Worm (Caenorhabditis elegans): ENCODE data around the gene F59A1.6.

DNA sequence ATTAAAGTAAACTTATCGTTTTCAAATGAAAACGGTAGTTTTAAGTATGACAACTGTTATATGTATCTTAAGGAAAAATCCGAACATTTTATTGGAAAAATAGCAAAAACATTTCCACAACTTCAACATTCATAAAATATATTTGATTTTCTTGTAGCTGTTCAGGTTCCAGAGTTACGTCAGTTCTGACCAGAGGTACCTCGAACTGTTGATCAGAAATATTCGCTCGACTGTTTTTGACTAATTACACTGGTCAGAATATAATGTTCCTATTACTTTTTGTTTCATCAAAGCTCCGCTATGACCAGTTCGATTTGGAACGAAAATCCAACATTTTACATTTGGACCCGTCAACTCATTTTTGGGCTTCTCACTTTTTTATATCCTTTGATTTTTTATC lies 22.1 kb downstream of the F59A1.6 start, which contains the start of gene srh-31:
- TF ChIP-seq unc-62 (GFP tag; optimal IDR thresholded peaks at IDR 0.05): no peak
- TF ChIP-seq elt-3 (tag; optimal IDR thresholded peaks at IDR 0.05): no peak
- no peak for TF ChIP-seq ces-1 (GFP tag; optimal IDR thresholded peaks at IDR 0.05)
- TF ChIP-seq elt-1 (tag; optimal IDR thresholded peaks at IDR 0.05; ENCODE audit: borderline replicate concordance, insufficient read depth): no peak
- TF ChIP-seq unc-39 (tag; optimal IDR thresholded peaks at IDR 0.05): no peak
- TF ChIP-seq mab-5 (tag; optimal IDR thresholded peaks at IDR 0.05): no peak
- no peak for TF ChIP-seq ztf-11 (tag; optimal IDR thresholded peaks at IDR 0.05)
- no peak for TF ChIP-seq nhr-237 (tag; optimal IDR thresholded peaks at IDR 0.05)
- TF ChIP-seq sem-2 (GFP tag; optimal IDR thresholded peaks at IDR 0.05): no peak
- no peak for TF ChIP-seq snpc-4 (tag; optimal IDR thresholded peaks at IDR 0.05)
- no peak for TF ChIP-seq sptf-1 (tag; optimal IDR thresholded peaks at IDR 0.05)

All from whole organism, mixed stage, embryonic.